Fruit fly (Drosophila melanogaster): ENCODE results near the gene Raf.

DNA sequence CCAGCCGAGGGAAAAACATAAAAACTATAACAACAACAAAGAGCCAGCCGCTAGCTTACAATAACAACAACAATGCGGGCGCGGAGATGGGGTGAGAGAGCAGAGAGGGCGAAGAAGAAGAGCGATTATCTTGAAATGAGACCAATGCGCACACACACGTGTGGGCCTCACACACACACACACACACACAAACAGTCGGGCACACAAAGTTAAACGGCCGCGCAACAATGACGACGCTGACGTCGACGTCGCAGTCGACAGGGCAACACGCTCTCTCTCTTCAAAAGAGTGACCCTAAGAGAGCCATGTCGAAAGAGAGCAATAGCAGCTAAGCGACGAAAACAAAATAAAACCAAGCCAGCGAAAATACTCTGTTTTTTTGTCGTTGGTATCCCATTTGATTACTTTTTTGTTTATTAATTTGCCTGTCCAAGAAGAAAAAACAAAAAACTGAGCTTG is 10.6 kb downstream of the Raf start:
- no peak for TF ChIP-seq CTCF (optimal IDR thresholded peaks at IDR 0.05)
- no peak for TF ChIP-seq CG8478 (optimal IDR thresholded peaks at IDR 0.05)

Data from S2 (cell line).